Fruit fly (Drosophila melanogaster): ENCODE data around the gene CG5790.
A peak's percentile ranks its signal among the peaks of the same experiment; 100 is the strongest.

DNA sequence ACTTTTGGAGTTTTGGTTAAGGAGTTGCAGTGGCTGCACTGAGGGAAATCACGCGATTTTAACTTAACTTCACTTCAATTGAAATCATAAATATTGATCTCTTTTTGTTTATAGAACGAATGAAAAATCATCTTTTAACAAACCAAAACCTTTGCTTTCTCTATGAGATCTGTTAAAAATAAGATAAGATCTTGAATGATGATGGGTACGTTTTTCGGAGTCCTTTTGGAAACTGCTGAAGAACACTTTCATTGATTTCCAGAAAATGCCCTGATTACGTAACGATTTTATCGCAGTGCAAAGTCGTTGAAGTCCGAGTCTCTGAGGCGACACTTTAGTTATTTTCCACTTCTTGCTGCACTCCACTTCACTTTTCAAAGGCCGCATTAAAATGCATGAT, 17.7 kb downstream of the CG5790 start:
- TF ChIP-seq OdsH (GFP tag; optimal IDR thresholded peaks at IDR 0.05) = peak; percentile 86
- peak; percentile 90 for TF ChIP-seq h (GFP tag; optimal IDR thresholded peaks at IDR 0.05)
- no peak for TF ChIP-seq pan (optimal IDR thresholded peaks at IDR 0.05)
- peak; percentile 90 for TF ChIP-seq br (GFP tag; optimal IDR thresholded peaks at IDR 0.05)
- peak; percentile 83 for TF ChIP-seq psq (GFP tag; optimal IDR thresholded peaks at IDR 0.05)
- TF ChIP-seq Hr78 (GFP tag; optimal IDR thresholded peaks at IDR 0.05) = no peak
- peak; percentile 72 for TF ChIP-seq sage (GFP tag; optimal IDR thresholded peaks at IDR 0.05)
- TF ChIP-seq N (GFP tag; optimal IDR thresholded peaks at IDR 0.05) = no peak
- no peak for TF ChIP-seq lola (GFP tag; optimal IDR thresholded peaks at IDR 0.05)

All from whole organism, wandering third instar larva.